Fruit fly (Drosophila melanogaster) whole organism, embryonic: ENCODE measurements around the gene rut.
A peak's percentile ranks its signal among the peaks of the same experiment; 100 is the strongest.

ENCODE experiments used
- Aef1 ChIP-seq: fragments of 200-800 bp; sonication (Bioruptor generic); IDR thresholded peaks from 3 replicates; pipeline ENCODE4 v1.3.6; 2022; ENCODE audit warnings: missing biosample characterization, missing genetic modification characterization
- Atf-2 ChIP-seq: fragments of 200-800 bp; sonication (Bioruptor generic); optimal IDR thresholded peaks from 2 replicates; lab custom pipeline; 2016; ENCODE audit warnings: missing biosample characterization, missing genetic modification characterization
- B-H2 ChIP-seq: fragments of 200-800 bp; sonication (Bioruptor generic); optimal IDR thresholded peaks from 2 replicates; lab custom pipeline; 2018; ENCODE audit warnings: missing biosample characterization, mild to moderate bottlenecking, missing genetic modification characterization
- Blimp-1 ChIP-seq: fragments of 200-800 bp; sonication (Bioruptor generic); optimal IDR thresholded peaks from 3 replicates; lab custom pipeline; 2018; ENCODE audit warnings: missing biosample characterization, missing genetic modification characterization, mild to moderate bottlenecking, moderate library complexity, missing genetic modification reagents
- CG10147 ChIP-seq: fragments of 200-800 bp; sonication (Bioruptor generic); optimal IDR thresholded peaks from 2 replicates; lab custom pipeline; 2019; ENCODE audit warnings: missing biosample characterization, mild to moderate bottlenecking, missing genetic modification characterization, moderate library complexity
- CG10321 ChIP-seq: fragments of 200-800 bp; sonication (Bioruptor generic); IDR thresholded peaks from 2 replicates; pipeline ENCODE4 v1.3.6; 2022; ENCODE audit warnings: missing biosample characterization, missing genetic modification characterization
- CG10979 ChIP-seq: fragments of 200-800 bp; sonication (Bioruptor generic); optimal IDR thresholded peaks from 2 replicates; lab custom pipeline; 2018; ENCODE audit warnings: missing biosample characterization, mild to moderate bottlenecking, missing genetic modification characterization, moderate library complexity
- CG11085 ChIP-seq: fragments of 200-800 bp; sonication (Bioruptor generic); IDR thresholded peaks from 2 replicates; pipeline ENCODE4 v1.3.6; 2022; ENCODE audit warnings: missing biosample characterization, missing genetic modification characterization
- CG11560 ChIP-seq: fragments of 200-800 bp; sonication (Bioruptor generic); IDR thresholded peaks from 3 replicates; pipeline ENCODE4 v1.3.6; 2022; ENCODE audit warnings: missing biosample characterization, missing genetic modification characterization
- CG12155 ChIP-seq: fragments of 200-800 bp; sonication (Bioruptor generic); optimal IDR thresholded peaks from 3 replicates; lab custom pipeline; 2016; ENCODE audit warnings: missing biosample characterization, missing genetic modification characterization
- CG1233 ChIP-seq: fragments of 200-800 bp; sonication (Bioruptor generic); optimal IDR thresholded peaks from 4 replicates; lab custom pipeline; 2018; ENCODE audit warnings: missing biosample characterization, mild to moderate bottlenecking, missing genetic modification characterization
- CG12391 ChIP-seq: fragments of 200-800 bp; sonication (Bioruptor generic); optimal IDR thresholded peaks from 3 replicates; lab custom pipeline; 2018; ENCODE audit warnings: missing biosample characterization, mild to moderate bottlenecking, missing genetic modification characterization, moderate library complexity
- CG12659 ChIP-seq: fragments of 200-800 bp; sonication (Bioruptor generic); optimal IDR thresholded peaks from 3 replicates; lab custom pipeline; 2017; ENCODE audit warnings: mild to moderate bottlenecking, missing biosample characterization, missing genetic modification reagents, missing genetic modification characterization
- CG13287 ChIP-seq: fragments of 200-800 bp; sonication (Bioruptor generic); IDR thresholded peaks from 2 replicates; pipeline ENCODE4 v1.3.6; 2022; ENCODE audit warnings: missing biosample characterization, missing genetic modification characterization; ENCODE audit not compliant: partially characterized antibody
- CG14710 ChIP-seq: fragments of 200-800 bp; sonication (Bioruptor generic); optimal IDR thresholded peaks from 3 replicates; lab custom pipeline; 2019; ENCODE audit warnings: missing biosample characterization, mild to moderate bottlenecking, missing genetic modification characterization, moderate library complexity
- CG15011 ChIP-seq: fragments of 200-800 bp; sonication (Bioruptor generic); optimal IDR thresholded peaks from 3 replicates; lab custom pipeline; 2018; ENCODE audit warnings: missing biosample characterization, mild to moderate bottlenecking, missing genetic modification characterization
- CG1602 ChIP-seq: fragments of 200-800 bp; sonication (Bioruptor generic); optimal IDR thresholded peaks from 3 replicates; lab custom pipeline; 2016; ENCODE audit warnings: missing biosample characterization, missing genetic modification characterization
- CG1603 ChIP-seq: fragments of 200-800 bp; sonication (Bioruptor generic); optimal IDR thresholded peaks from 2 replicates; lab custom pipeline; 2019; ENCODE audit warnings: missing biosample characterization, mild to moderate bottlenecking, missing genetic modification characterization, moderate library complexity
- CG2120 ChIP-seq: fragments of 200-800 bp; sonication (Bioruptor generic); optimal IDR thresholded peaks from 3 replicates; lab custom pipeline; 2016; ENCODE audit warnings: missing biosample characterization, missing genetic modification characterization
- CG32532 ChIP-seq: fragments of 200-800 bp; sonication (Bioruptor generic); IDR thresholded peaks from 2 replicates; pipeline ENCODE4 v1.3.6; 2022; ENCODE audit warnings: missing biosample characterization, missing genetic modification characterization
- CG33557 ChIP-seq: fragments of 200-800 bp; sonication (Bioruptor generic); optimal IDR thresholded peaks from 2 replicates; lab custom pipeline; 2019; ENCODE audit warnings: missing biosample characterization, mild to moderate bottlenecking, missing genetic modification characterization, moderate library complexity
- CG3995 ChIP-seq: fragments of 200-800 bp; sonication (Bioruptor generic); optimal IDR thresholded peaks from 3 replicates; lab custom pipeline; 2016; ENCODE audit warnings: missing biosample characterization, missing genetic modification characterization
- CG4707 ChIP-seq: fragments of 200-800 bp; sonication (Bioruptor generic); optimal IDR thresholded peaks from 2 replicates; lab custom pipeline; 2018; ENCODE audit warnings: missing biosample characterization, mild to moderate bottlenecking, missing genetic modification characterization, moderate library complexity
- CG7271 ChIP-seq: fragments of 200-800 bp; sonication (Bioruptor generic); optimal IDR thresholded peaks from 2 replicates; lab custom pipeline; 2018; ENCODE audit warnings: missing biosample characterization, mild to moderate bottlenecking, missing genetic modification characterization, moderate library complexity
- Camta ChIP-seq: fragments of 200-800 bp; sonication (Bioruptor generic); optimal IDR thresholded peaks from 2 replicates; lab custom pipeline; 2016; ENCODE audit warnings: missing biosample characterization, missing genetic modification characterization
- Doc2 ChIP-seq: fragments of 200-800 bp; sonication (Bioruptor generic); IDR thresholded peaks from 2 replicates; pipeline ENCODE4 v1.3.6; 2022; ENCODE audit warnings: missing biosample characterization, missing genetic modification characterization
- Doc3 ChIP-seq: fragments of 200-800 bp; sonication (Bioruptor generic); IDR thresholded peaks from 3 replicates; pipeline ENCODE4 v1.3.6; 2022; ENCODE audit warnings: missing biosample characterization, missing genetic modification characterization; ENCODE audit not compliant: partially characterized antibody
- ERR ChIP-seq: fragments of 200-800 bp; sonication (Bioruptor generic); optimal IDR thresholded peaks from 2 replicates; lab custom pipeline; 2016; ENCODE audit warnings: missing biosample characterization, missing genetic modification characterization
- Eip74EF ChIP-seq, 2 experiments: fragments of 200-800 bp in 1 of 2; fragments of >200 bp in 1 of 2; sonication (Bioruptor generic) in 1 of 2; optimal IDR thresholded peaks; 2 replicates each; lab custom pipeline; 2017 to 2019; ENCODE audit warnings: missing biosample characterization in 2 of 2, missing genetic modification characterization in 2 of 2, mild to moderate bottlenecking in 1 of 2, moderate library complexity in 1 of 2
- Lpt ChIP-seq: fragments of >200 bp; optimal IDR thresholded peaks from 2 replicates; lab custom pipeline; 2018; ENCODE audit warnings: missing biosample characterization, missing genetic modification characterization
- Mrtf ChIP-seq: fragments of 200-800 bp; sonication (Bioruptor generic); IDR thresholded peaks from 3 replicates; pipeline ENCODE4 v1.3.6; 2022; ENCODE audit warnings: missing biosample characterization, missing genetic modification characterization
- Oaz ChIP-seq: fragments of 200-800 bp; sonication (Bioruptor generic); IDR thresholded peaks from 2 replicates; pipeline ENCODE4 v1.3.6; 2022; ENCODE audit warnings: missing biosample characterization, missing genetic modification characterization
- Side ChIP-seq: fragments of 200-800 bp; sonication (Bioruptor generic); optimal IDR thresholded peaks from 2 replicates; lab custom pipeline; 2016; ENCODE audit warnings: missing biosample characterization, missing genetic modification characterization
- Xrp1 ChIP-seq: fragments of 200-800 bp; sonication (Bioruptor generic); IDR thresholded peaks from 2 replicates; pipeline ENCODE4 v1.3.6; 2022; ENCODE audit warnings: missing biosample characterization, missing genetic modification characterization
- ash1 ChIP-seq: fragments of 200-800 bp; sonication (Bioruptor generic); optimal IDR thresholded peaks from 2 replicates; lab custom pipeline; 2018; ENCODE audit warnings: missing biosample characterization, mild to moderate bottlenecking, missing genetic modification characterization
- bcd ChIP-seq: fragments of 200-800 bp; sonication (Bioruptor generic); optimal IDR thresholded peaks from 2 replicates; lab custom pipeline; 2017; ENCODE audit warnings: missing biosample characterization, mild to moderate bottlenecking, missing genetic modification characterization
- btn ChIP-seq: fragments of 200-800 bp; sonication (Bioruptor generic); optimal IDR thresholded peaks from 2 replicates; lab custom pipeline; 2016; ENCODE audit warnings: missing biosample characterization, missing genetic modification characterization
- dimm ChIP-seq: fragments of 200-800 bp; sonication (Bioruptor generic); IDR thresholded peaks from 2 replicates; pipeline ENCODE4 v1.3.6; 2022; ENCODE audit warnings: missing biosample characterization, missing genetic modification characterization
- ftz-f1 ChIP-seq: fragments of 200-800 bp; sonication (Bioruptor generic); optimal IDR thresholded peaks from 2 replicates; lab custom pipeline; 2016; ENCODE audit warnings: missing biosample characterization, missing genetic modification characterization
- gsb ChIP-seq: fragments of 200-800 bp; sonication (Bioruptor generic); IDR thresholded peaks from 2 replicates; pipeline ENCODE4 v1.3.6; 2022; ENCODE audit warnings: missing biosample characterization, missing genetic modification characterization
- inv ChIP-seq: fragments of 200-800 bp; sonication (Bioruptor generic); IDR thresholded peaks from 2 replicates; pipeline ENCODE4 v1.3.6; 2022; ENCODE audit warnings: missing biosample characterization, missing genetic modification characterization; ENCODE audit not compliant: partially characterized antibody
- lov ChIP-seq, 2 experiments: fragments of 200-800 bp in 1 of 2; fragments of >200 bp in 1 of 2; sonication (Bioruptor generic) in 1 of 2; IDR thresholded peaks in 1 of 2; optimal IDR thresholded peaks in 1 of 2; 2 replicates in 1 of 2; 3 replicates in 1 of 2; pipeline versions ENCODE4 v1.3.6 to Lab custom; 2017 to 2022; ENCODE audit warnings: missing biosample characterization in 1 of 2, missing genetic modification characterization in 1 of 2
- p53 ChIP-seq: fragments of 200-800 bp; sonication (Bioruptor generic); optimal IDR thresholded peaks from 2 replicates; lab custom pipeline; 2016; ENCODE audit warnings: missing biosample characterization, missing genetic modification characterization
- peb ChIP-seq: fragments of 200-800 bp; sonication (Bioruptor generic); IDR thresholded peaks from 2 replicates; pipeline ENCODE4 v1.3.6; 2022; ENCODE audit warnings: missing biosample characterization, missing genetic modification characterization
- pfk ChIP-seq: fragments of 200-800 bp; sonication (Bioruptor generic); optimal IDR thresholded peaks from 2 replicates; lab custom pipeline; 2018; ENCODE audit warnings: missing biosample characterization, mild to moderate bottlenecking, missing genetic modification characterization, moderate library complexity
- pum ChIP-seq: fragments of 200-800 bp; sonication (Bioruptor generic); optimal IDR thresholded peaks from 2 replicates; lab custom pipeline; 2016; ENCODE audit warnings: missing biosample characterization, missing genetic modification characterization
- sim ChIP-seq: fragments of 200-800 bp; sonication (Bioruptor generic); IDR thresholded peaks from 2 replicates; pipeline ENCODE4 v1.3.6; 2022; ENCODE audit warnings: missing biosample characterization, missing genetic modification characterization
- sima ChIP-seq: fragments of 200-800 bp; sonication (Bioruptor generic); optimal IDR thresholded peaks from 2 replicates; lab custom pipeline; 2016; ENCODE audit warnings: missing biosample characterization, missing genetic modification characterization
- slp2 ChIP-seq: fragments of 200-800 bp; sonication (Bioruptor generic); optimal IDR thresholded peaks from 2 replicates; lab custom pipeline; 2016; ENCODE audit warnings: missing biosample characterization, missing genetic modification characterization
- vnd ChIP-seq: fragments of 200-800 bp; sonication (Bioruptor generic); IDR thresholded peaks from 3 replicates; pipeline ENCODE4 v1.3.6; 2022; ENCODE audit warnings: missing biosample characterization, missing genetic modification characterization; ENCODE audit not compliant: partially characterized antibody
- zfh2 ChIP-seq: fragments of 200-800 bp; sonication (Bioruptor generic); optimal IDR thresholded peaks from 2 replicates; lab custom pipeline; 2016; ENCODE audit warnings: missing biosample characterization, missing genetic modification characterization

The rut gene

dm6 chrX:14743819-14744218 is 82.1 kb downstream of the rut start (continued):
- peak; percentile 12 for TF ChIP-seq CG1233 (GFP tag; lab: Kevin White, UChicago)
- TF ChIP-seq Camta, result no peak
- TF ChIP-seq CG15011 (GFP tag; lab: Kevin White, UChicago), result peak; percentile 14
- peak; percentile 39 for TF ChIP-seq CG4707 (GFP tag; lab: Kevin White, UChicago)
- no peak for TF ChIP-seq Atf-2
- no peak for TF ChIP-seq peb (GFP tag; lab: Robert Waterston, UW)
- no peak for TF ChIP-seq B-H2 (GFP tag; lab: Kevin White, UChicago)
- peak; percentile 41; the same call in 1 of the 2 replicates for TF ChIP-seq CG32532 (GFP tag; lab: Robert Waterston, UW)
- TF ChIP-seq ERR (GFP tag; lab: Kevin White, UChicago), result no peak
- TF ChIP-seq ftz-f1 (GFP tag; lab: Kevin White, UChicago), result no peak
- no peak for TF ChIP-seq CG1602
- no peak for TF ChIP-seq Mrtf (GFP tag; lab: Robert Waterston, UW)
- no peak for TF ChIP-seq zfh2 (GFP tag; lab: Kevin White, UChicago)
- TF ChIP-seq CG2120 (GFP tag; lab: Kevin White, UChicago), result peak; percentile 15
- no peak for TF ChIP-seq Doc2 (GFP tag; lab: Robert Waterston, UW)
- no peak for TF ChIP-seq CG3995
- no peak for TF ChIP-seq p53 (GFP tag; lab: Kevin White, UChicago)
- TF ChIP-seq CG10147 (GFP tag; lab: Kevin White, UChicago), result peak; percentile 7
- peak; percentile 80 for TF ChIP-seq CG10979
- no peak for TF ChIP-seq CG1603 (tag; lab: Kevin White, UChicago)
- TF ChIP-seq sim, result no peak
- TF ChIP-seq pfk (GFP tag; lab: Kevin White, UChicago), result no peak
- peak; percentile 43 for TF ChIP-seq bcd (GFP tag; lab: Kevin White, UChicago)
- TF ChIP-seq gsb (GFP tag; lab: Robert Waterston, UW), result no peak
- no peak for TF ChIP-seq CG7271 (tag; lab: Kevin White, UChicago)
- no peak for TF ChIP-seq vnd
- peak; percentile 58 for TF ChIP-seq CG12391 (tag; lab: Kevin White, UChicago)
- no peak for TF ChIP-seq dimm (GFP tag; lab: Robert Waterston, UW)
- TF ChIP-seq CG11560 (tag; lab: Robert Waterston, UW), result no peak
- TF ChIP-seq sima (GFP tag; lab: Kevin White, UChicago), result no peak
- TF ChIP-seq ash1 (GFP tag; lab: Kevin White, UChicago), result no peak
- TF ChIP-seq CG14710, result peak; percentile 68
- peak in 1 of 2 experiments; percentile 42 for TF ChIP-seq Eip74EF (GFP tag; optimal IDR thresholded peaks at IDR 0.05; lab: Kevin White, UChicago)
- TF ChIP-seq Side, result no peak
- TF ChIP-seq CG12155 (GFP tag; lab: Kevin White, UChicago), result peak; percentile 2
- no peak for TF ChIP-seq inv (GFP tag; lab: Robert Waterston, UW)
- no peak for TF ChIP-seq CG13287 (GFP tag; lab: Robert Waterston, UW)
- peak; percentile 64 for TF ChIP-seq Blimp-1 (GFP tag; lab: Kevin White, UChicago)
- peak; percentile 21 for TF ChIP-seq CG33557
- TF ChIP-seq Doc3 (GFP tag; lab: Robert Waterston, UW), result no peak
- TF ChIP-seq Lpt, result no peak
- TF ChIP-seq CG12659 (GFP tag; lab: Kevin White, UChicago), result peak; percentile 29
- TF ChIP-seq btn, result no peak
- no peak for TF ChIP-seq CG10321 (GFP tag; lab: Robert Waterston, UW)
- peak; percentile 37; the same call in 1 of the 3 replicates for TF ChIP-seq Aef1 (GFP tag; lab: Robert Waterston, UW)
- TF ChIP-seq Oaz (GFP tag; lab: Robert Waterston, UW), result 0 out of 2 replicates have a peak, but pooled peaks have one; percentile 21
- TF ChIP-seq CG11085 (GFP tag; lab: Robert Waterston, UW), result no peak
- TF ChIP-seq slp2, result no peak
- peak; percentile 81 for TF ChIP-seq Xrp1 (GFP tag; lab: Robert Waterston, UW)
- TF ChIP-seq pum (GFP tag; lab: Kevin White, UChicago), result peak; percentile 5
- TF ChIP-seq lov (optimal IDR thresholded peaks at IDR 0.05; lab: Kevin White, UChicago), result no peak
- TF ChIP-seq lov (GFP tag; IDR thresholded peaks at IDR 0.05; lab: Robert Waterston, UW), result no peak
